Worm (Caenorhabditis elegans) whole organism, L1 larva: ENCODE measurements around the gene F55G7.4.

ENCODE experiments used
- C04F5.9 ChIP-seq: sonication (generic microtip); optimal IDR thresholded peaks from 2 replicates; lab custom pipeline; 2016; ENCODE audit warnings: missing genetic modification characterization, missing compliant biosample characterization
- Y116A8C.19 ChIP-seq: sonication (generic microtip); optimal IDR thresholded peaks from 2 replicates; lab custom pipeline; 2016; ENCODE audit warnings: missing compliant biosample characterization, missing genetic modification characterization, borderline replicate concordance
- ama-1 ChIP-seq: fragments of 150-350 bp; optimal IDR thresholded peaks from 2 replicates; lab custom pipeline; 2014
- ceh-63 ChIP-seq: fragments of 200-800 bp; sonication (Bioruptor generic); optimal IDR thresholded peaks from 2 replicates; lab custom pipeline; 2018; ENCODE audit warnings: mild to moderate bottlenecking, missing genetic modification characterization, missing compliant biosample characterization
- ceh-82 ChIP-seq, 3 experiments: fragments of 150-350 bp in 1 of 3; sonication (generic microtip) in 2 of 3; optimal IDR thresholded peaks; 2 replicates each; lab custom pipeline; 2014 to 2017; ENCODE audit warnings: missing biosample characterization in 3 of 3, missing genetic modification characterization in 3 of 3
- dsc-1 ChIP-seq: sonication (generic microtip); optimal IDR thresholded peaks from 2 replicates; lab custom pipeline; 2016; ENCODE audit warnings: mild to moderate bottlenecking, missing genetic modification characterization, missing compliant biosample characterization
- efl-1 ChIP-seq, 4 experiments: fragments of 150-350 bp; optimal IDR thresholded peaks in 3 of 4; peaks in 1 of 4; 1 replicate in 1 of 4; 2 replicates in 3 of 4; lab custom pipeline; 2014; ENCODE audit warnings: missing biosample characterization in 2 of 4, missing genetic modification characterization in 2 of 4, missing genetic modification reagents in 2 of 4
- egl-27 ChIP-seq, 2 experiments: fragments of 150-350 bp in 1 of 2; sonication (generic microtip); optimal IDR thresholded peaks; 3 replicates each; lab custom pipeline; 2017 to 2018; ENCODE audit warnings: missing biosample characterization in 2 of 2, missing genetic modification characterization in 2 of 2, missing genetic modification reagents in 2 of 2
- ets-5 ChIP-seq: fragments of 200-800 bp; sonication (Bioruptor generic); IDR thresholded peaks from 2 replicates; pipeline ENCODE4 v1.3.6; 2022; ENCODE audit warnings: missing genetic modification characterization, missing compliant biosample characterization
- fkh-10 ChIP-seq: sonication (generic microtip); optimal IDR thresholded peaks from 2 replicates; lab custom pipeline; 2017; ENCODE audit warnings: missing biosample characterization, missing genetic modification reagents, missing genetic modification characterization
- fkh-4 ChIP-seq: sonication (generic microtip); optimal IDR thresholded peaks from 2 replicates; lab custom pipeline; 2016; ENCODE audit warnings: missing compliant biosample characterization, missing genetic modification characterization, borderline replicate concordance
- fos-1 ChIP-seq: fragments of 150-350 bp; optimal IDR thresholded peaks from 2 replicates; lab custom pipeline; 2014; ENCODE audit warnings: missing biosample characterization, missing genetic modification characterization
- hlh-4 ChIP-seq: sonication (generic microtip); optimal IDR thresholded peaks from 2 replicates; lab custom pipeline; 2016; ENCODE audit warnings: mild to moderate bottlenecking, missing genetic modification characterization, missing compliant biosample characterization
- jun-1 ChIP-seq: fragments of 150-350 bp; optimal IDR thresholded peaks from 2 replicates; lab custom pipeline; 2014; ENCODE audit warnings: missing biosample characterization, missing genetic modification reagents, missing genetic modification characterization
- lin-13 ChIP-seq: fragments of 150-350 bp; optimal IDR thresholded peaks from 2 replicates; lab custom pipeline; 2014; ENCODE audit warnings: missing biosample characterization, missing genetic modification reagents, missing genetic modification characterization
- lin-35 ChIP-seq, 2 experiments: fragments of 150-350 bp; optimal IDR thresholded peaks; 2 replicates each; lab custom pipeline; 2014; ENCODE audit warnings: missing biosample characterization in 2 of 2, missing genetic modification characterization in 2 of 2, missing genetic modification reagents in 2 of 2
- lin-39 ChIP-seq: fragments of 150-350 bp; optimal IDR thresholded peaks from 2 replicates; lab custom pipeline; 2014; ENCODE audit warnings: missing biosample characterization, missing genetic modification reagents, missing genetic modification characterization
- mdl-1 ChIP-seq, 2 experiments: fragments of 150-350 bp; optimal IDR thresholded peaks; 2 replicates each; lab custom pipeline; 2014 to 2017; ENCODE audit warnings: missing biosample characterization in 2 of 2, missing genetic modification characterization in 2 of 2, inconsistent platforms in 1 of 2
- mep-1 ChIP-seq: fragments of 150-350 bp; optimal IDR thresholded peaks from 2 replicates; lab custom pipeline; 2014; ENCODE audit warnings: missing biosample characterization, missing genetic modification characterization
- nhr-12 ChIP-seq: sonication (generic microtip); optimal IDR thresholded peaks from 2 replicates; lab custom pipeline; 2017; ENCODE audit warnings: missing biosample characterization, missing genetic modification characterization
- nhr-20 ChIP-seq: sonication (generic microtip); optimal IDR thresholded peaks from 2 replicates; lab custom pipeline; 2016; ENCODE audit warnings: mild to moderate bottlenecking, missing genetic modification characterization, missing compliant biosample characterization
- nhr-237 ChIP-seq: fragments of 150-350 bp; optimal IDR thresholded peaks from 2 replicates; lab custom pipeline; 2014; ENCODE audit warnings: missing biosample characterization, missing genetic modification characterization
- nhr-47 ChIP-seq: sonication (generic microtip); optimal IDR thresholded peaks from 2 replicates; lab custom pipeline; 2016; ENCODE audit warnings: mild to moderate bottlenecking, missing genetic modification characterization, moderate library complexity, missing compliant biosample characterization
- nhr-84 ChIP-seq: sonication (generic microtip); optimal IDR thresholded peaks from 2 replicates; lab custom pipeline; 2017; ENCODE audit warnings: missing biosample characterization, missing genetic modification characterization
- pax-3 ChIP-seq: fragments of 200-800 bp; sonication (Bioruptor generic); optimal IDR thresholded peaks from 2 replicates; lab custom pipeline; 2018; ENCODE audit warnings: mild to moderate bottlenecking, missing genetic modification characterization, moderate library complexity, missing compliant biosample characterization
- rnt-1 ChIP-seq: sonication (generic microtip); optimal IDR thresholded peaks from 2 replicates; lab custom pipeline; 2016; ENCODE audit warnings: mild to moderate bottlenecking, missing genetic modification characterization, moderate library complexity, missing compliant biosample characterization
- skn-1 ChIP-seq: fragments of 150-350 bp; optimal IDR thresholded peaks from 2 replicates; lab custom pipeline; 2014; ENCODE audit warnings: missing biosample characterization, missing genetic modification characterization
- snu-23 ChIP-seq: sonication (generic microtip); optimal IDR thresholded peaks from 2 replicates; lab custom pipeline; 2016; ENCODE audit warnings: missing genetic modification characterization, missing compliant biosample characterization
- sptf-1 ChIP-seq: fragments of 150-350 bp; optimal IDR thresholded peaks from 2 replicates; lab custom pipeline; 2014; ENCODE audit warnings: missing biosample characterization, missing genetic modification characterization
- tbx-2 ChIP-seq: sonication (generic microtip); optimal IDR thresholded peaks from 2 replicates; lab custom pipeline; 2016; ENCODE audit warnings: missing genetic modification characterization, missing compliant biosample characterization
- unc-130 ChIP-seq: fragments of 150-350 bp; optimal IDR thresholded peaks from 2 replicates; lab custom pipeline; 2017; ENCODE audit warnings: missing biosample characterization, missing genetic modification characterization, inconsistent platforms
- unc-30 ChIP-seq: sonication (generic microtip); optimal IDR thresholded peaks from 2 replicates; lab custom pipeline; 2017; ENCODE audit warnings: missing biosample characterization, missing genetic modification characterization
- vab-15 ChIP-seq: sonication (generic microtip); optimal IDR thresholded peaks from 2 replicates; lab custom pipeline; 2017; ENCODE audit warnings: missing genotype, mild to moderate bottlenecking, missing genetic modification characterization, missing compliant biosample characterization
- xbp-1 ChIP-seq: sonication (generic microtip); optimal IDR thresholded peaks from 2 replicates; lab custom pipeline; 2016; ENCODE audit warnings: missing genetic modification characterization, missing compliant biosample characterization
- zag-1 ChIP-seq: fragments of 150-350 bp; optimal IDR thresholded peaks from 2 replicates; lab custom pipeline; 2014; ENCODE audit warnings: missing biosample characterization, missing genetic modification characterization
- ztf-4 ChIP-seq: fragments of 150-350 bp; optimal IDR thresholded peaks from 2 replicates; lab custom pipeline; 2014; ENCODE audit warnings: missing biosample characterization, missing genetic modification characterization

Gene F55G7.4

ce11 chrX:11896708-11897107, 31.0 kb upstream of the F55G7.4 start:
- TF ChIP-seq ceh-82 (tag; optimal IDR thresholded peaks at IDR 0.05; lab: Kevin White, UChicago) (no peak), xbp-1 (tag; lab: Kevin White, UChicago) (no peak), vab-15 (tag; lab: Kevin White, UChicago) (no peak), fkh-10 (GFP tag; lab: Kevin White, UChicago) (no peak), zag-1 (tag; lab: Kevin White, UChicago) (no peak), nhr-84 (no peak), hlh-4 (no peak), ztf-4 (tag; lab: Kevin White, UChicago) (no peak), C04F5.9 (tag; lab: Kevin White, UChicago) (no peak), fkh-4 (tag; lab: Kevin White, UChicago) (no peak), lin-13 (GFP tag; lab: Kevin White, UChicago) (no peak), efl-1 (optimal IDR thresholded peaks at IDR 0.05; lab: Kevin White, UChicago) (no peak), efl-1 (GFP tag; optimal IDR thresholded peaks at IDR 0.05 in 1 of 2; lab: Kevin White, UChicago) (no peak), sptf-1 (no peak), tbx-2 (tag; lab: Kevin White, UChicago) (no peak), rnt-1 (tag; lab: Kevin White, UChicago) (no peak), skn-1 (tag; lab: Kevin White, UChicago) (no peak)

DNA sequence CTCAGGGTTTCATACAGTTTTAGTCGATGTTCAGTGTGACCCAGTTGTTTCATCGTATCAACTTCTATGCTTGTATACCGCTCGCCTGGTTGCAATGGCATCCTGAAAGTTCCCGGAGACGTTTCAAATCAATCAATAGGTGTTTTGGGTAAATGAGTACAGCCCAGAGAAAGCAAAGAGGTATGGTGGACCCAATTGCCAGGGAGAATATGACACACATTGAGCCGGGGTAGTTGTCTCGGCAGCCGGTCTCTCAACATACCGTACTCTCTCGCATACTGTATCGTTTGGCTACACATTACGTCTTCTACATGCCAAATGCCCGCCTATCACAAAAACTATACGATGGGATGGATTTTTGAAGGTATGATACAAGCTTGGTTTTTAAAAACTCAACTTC, 29.6 kb upstream of the F55G7.4 start, which contains the start of gene Y62H9A.9:
TSS of gene Y62H9A.9 (minus strand) at position 101 of the 400 bp plus-strand sequence.
- TF ChIP-seq ets-5 (GFP tag; lab: Robert Waterston, UW) = 0 out of 2 replicates have a peak, but pooled peaks have one; percentile 48
- no peak for TF ChIP-seq pax-3 (tag; lab: Kevin White, UChicago)
- TF ChIP-seq fos-1 = no peak
- no peak for TF ChIP-seq mep-1 (tag; lab: Kevin White, UChicago)
- no peak for TF ChIP-seq tbx-2 (tag; lab: Kevin White, UChicago)
- TF ChIP-seq, all 84 proteins: peak for 1

ce11 chrX:11899031-11899430, 28.7 kb upstream of the F55G7.4 start:
- TF ChIP-seq lin-39 (no peak), ceh-82 (tag; optimal IDR thresholded peaks at IDR 0.05; lab: Kevin White, UChicago) (peak in 1 of 3 experiments; percentile 18), fkh-10 (GFP tag; lab: Kevin White, UChicago) (peak; percentile 15), jun-1 (tag; lab: Kevin White, UChicago) (no peak), efl-1 (optimal IDR thresholded peaks at IDR 0.05; lab: Kevin White, UChicago) (peak in 1 of 2 experiments; percentile 0), efl-1 (GFP tag; optimal IDR thresholded peaks at IDR 0.05 in 1 of 2; lab: Kevin White, UChicago) (no peak), nhr-20 (no peak), nhr-237 (tag; lab: Kevin White, UChicago) (no peak), unc-30 (tag; lab: Kevin White, UChicago) (no peak), dsc-1 (tag; lab: Kevin White, UChicago) (peak; percentile 47), nhr-47 (tag; lab: Kevin White, UChicago) (peak; percentile 41)
- TF ChIP-seq, all 84 proteins: peak for 5

DNA sequence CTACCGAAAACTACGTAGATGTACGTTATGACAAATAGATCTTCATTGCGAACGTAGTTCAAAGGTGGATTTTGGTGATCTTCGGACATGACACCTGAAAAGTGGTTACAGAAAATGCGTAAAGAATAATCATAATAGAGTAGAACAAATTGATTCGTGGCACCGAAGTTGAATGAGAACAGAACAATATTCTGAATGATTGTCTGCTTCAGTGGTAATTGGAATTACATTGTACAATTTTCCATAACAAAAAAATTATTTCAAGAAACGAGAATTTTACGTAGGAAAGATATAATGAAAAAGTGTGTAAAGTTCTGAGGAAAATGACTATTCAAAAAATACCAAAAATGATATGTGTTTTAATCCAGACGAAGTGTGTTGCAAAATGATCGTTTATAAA, 25.0 kb upstream of the F55G7.4 start, which contains the start of gene Y62H9A.10:
TSS of gene Y62H9A.10 (minus strand) at position 101 of the 400 bp plus-strand sequence.
- TF ChIP-seq fos-1 = no peak
- TF ChIP-seq mdl-1 (tag; optimal IDR thresholded peaks at IDR 0.05; lab: Kevin White, UChicago) = no peak
- no peak for TF ChIP-seq rnt-1 (tag; lab: Kevin White, UChicago)
- no peak for TF ChIP-seq snu-23 (GFP tag; lab: Kevin White, UChicago)
- TF ChIP-seq, all 84 proteins: peak for 0

DNA sequence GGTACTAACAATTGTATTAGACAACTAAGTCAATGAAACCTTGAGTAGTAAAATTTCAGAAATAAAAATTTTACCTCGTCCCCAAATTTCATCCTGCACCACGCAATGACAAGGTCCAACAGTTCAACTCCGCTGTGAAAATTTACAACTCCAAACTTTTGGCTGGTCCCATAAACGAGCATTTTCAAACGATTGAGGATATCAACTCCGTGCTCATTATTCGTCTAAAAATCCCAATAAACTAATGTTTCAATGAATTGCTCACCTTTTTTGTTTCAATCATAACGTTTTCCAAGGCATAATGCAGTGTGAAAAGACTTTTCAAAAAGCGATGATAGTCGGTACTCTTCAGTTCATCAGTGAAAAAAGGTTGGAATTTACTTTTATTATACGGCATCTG, 21.1 kb upstream of the F55G7.4 start:
- no peak for TF ChIP-seq unc-30 (tag; lab: Kevin White, UChicago)

- TF ChIP-seq ama-1 (lab: Kevin White, UChicago) (no peak), skn-1 (tag; lab: Kevin White, UChicago) (no peak), Y116A8C.19 (no peak), xbp-1 (tag; lab: Kevin White, UChicago) (no peak), unc-130 (no peak), nhr-12 (no peak), fkh-10 (GFP tag; lab: Kevin White, UChicago) (no peak), lin-35 (GFP tag; optimal IDR thresholded peaks at IDR 0.05; lab: Kevin White, UChicago) (no peak), ztf-4 (tag; lab: Kevin White, UChicago) (no peak), egl-27 (tag; optimal IDR thresholded peaks at IDR 0.05; lab: Kevin White, UChicago) (no peak), ceh-63 (GFP tag; lab: Kevin White, UChicago) (no peak)
- TF ChIP-seq, all 84 proteins: peak for 0
Measured at ce11 chrX:11907263-11907662, 20.4 kb upstream of the F55G7.4 start, which contains the start of gene Y62H9A.11. Gene Y62H9A.11, minus strand, starts transcription at chrX:11907363.
